Worm (Caenorhabditis elegans) whole organism, early embryonic: Measurements from ENCODE around the gene gck-2.

Experiments used
- B0310.2 ChIP-seq: sonication (generic microtip); optimal IDR thresholded peaks from 2 replicates; lab custom pipeline; 2016; ENCODE audit warnings: mild to moderate bottlenecking, missing genetic modification characterization, missing compliant biosample characterization
- F13C5.2 ChIP-seq: sonication (generic microtip); optimal IDR thresholded peaks from 2 replicates; lab custom pipeline; 2017; ENCODE audit warnings: mild to moderate bottlenecking, missing genetic modification characterization, inconsistent platforms, missing compliant biosample characterization
- aly-1 ChIP-seq: sonication (generic microtip); optimal IDR thresholded peaks from 2 replicates; lab custom pipeline; 2016; ENCODE audit warnings: missing genetic modification characterization, missing compliant biosample characterization
- ama-1 ChIP-seq: fragments of 150-350 bp; optimal IDR thresholded peaks from 2 replicates; lab custom pipeline; 2014
- ceh-13 ChIP-seq: fragments of 200-800 bp; sonication (Bioruptor generic); optimal IDR thresholded peaks from 2 replicates; lab custom pipeline; 2018; ENCODE audit warnings: mild to moderate bottlenecking, missing genetic modification characterization, missing compliant biosample characterization
- ceh-36 ChIP-seq: sonication (generic microtip); optimal IDR thresholded peaks from 2 replicates; lab custom pipeline; 2016; ENCODE audit warnings: missing genetic modification characterization, inconsistent platforms, missing compliant biosample characterization
- ets-7 ChIP-seq: sonication (generic microtip); optimal IDR thresholded peaks from 2 replicates; lab custom pipeline; 2016; ENCODE audit warnings: missing genotype, missing genetic modification characterization, missing compliant biosample characterization
- flt-1 ChIP-seq: fragments of 200-800 bp; sonication (Bioruptor generic); IDR thresholded peaks from 2 replicates; pipeline ENCODE4 v1.3.6; 2022; ENCODE audit warnings: missing genetic modification characterization, missing compliant biosample characterization
- hmbx-1 ChIP-seq: sonication (generic microtip); optimal IDR thresholded peaks from 2 replicates; lab custom pipeline; 2016; ENCODE audit warnings: mild to moderate bottlenecking, missing genetic modification characterization, missing compliant biosample characterization
- hmg-4 ChIP-seq: fragments of 200-800 bp; sonication (Bioruptor generic); optimal IDR thresholded peaks from 2 replicates; lab custom pipeline; 2018; ENCODE audit warnings: mild to moderate bottlenecking, missing genetic modification characterization, missing compliant biosample characterization
- hnd-1 ChIP-seq: sonication (generic microtip); optimal IDR thresholded peaks from 2 replicates; lab custom pipeline; 2016; ENCODE audit warnings: missing genetic modification characterization, missing compliant biosample characterization
- pes-1 ChIP-seq: fragments of 200-800 bp; sonication (Bioruptor generic); IDR thresholded peaks from 2 replicates; pipeline ENCODE4 v1.3.6; 2022; ENCODE audit warnings: missing genetic modification reagents, missing genetic modification characterization, missing compliant biosample characterization
- scrt-1 ChIP-seq: fragments of 200-800 bp; sonication (Bioruptor generic); IDR thresholded peaks from 2 replicates; pipeline ENCODE4 v1.3.6; 2022; ENCODE audit warnings: missing genetic modification characterization, missing compliant biosample characterization
- sea-1 ChIP-seq: fragments of 200-800 bp; sonication (Bioruptor generic); conservative IDR thresholded peaks from 2 replicates; pipeline ENCODE4 v1.3.6; 2022; ENCODE audit warnings: missing genetic modification characterization, missing compliant biosample characterization
- tbx-11 ChIP-seq: fragments of 200-800 bp; sonication (Bioruptor generic); IDR thresholded peaks from 2 replicates; pipeline ENCODE4 v1.3.6; 2022; ENCODE audit warnings: missing genetic modification characterization, missing compliant biosample characterization
- tbx-37 ChIP-seq: fragments of 200-800 bp; sonication (Bioruptor generic); conservative IDR thresholded peaks from 2 replicates; pipeline ENCODE4 v1.3.6; 2022; ENCODE audit warnings: missing genetic modification reagents, missing genetic modification characterization, missing compliant biosample characterization
- tra-4 ChIP-seq: sonication (generic microtip); optimal IDR thresholded peaks from 2 replicates; lab custom pipeline; 2017; ENCODE audit warnings: missing genetic modification characterization, missing compliant biosample characterization

The gck-2 gene

DNA sequence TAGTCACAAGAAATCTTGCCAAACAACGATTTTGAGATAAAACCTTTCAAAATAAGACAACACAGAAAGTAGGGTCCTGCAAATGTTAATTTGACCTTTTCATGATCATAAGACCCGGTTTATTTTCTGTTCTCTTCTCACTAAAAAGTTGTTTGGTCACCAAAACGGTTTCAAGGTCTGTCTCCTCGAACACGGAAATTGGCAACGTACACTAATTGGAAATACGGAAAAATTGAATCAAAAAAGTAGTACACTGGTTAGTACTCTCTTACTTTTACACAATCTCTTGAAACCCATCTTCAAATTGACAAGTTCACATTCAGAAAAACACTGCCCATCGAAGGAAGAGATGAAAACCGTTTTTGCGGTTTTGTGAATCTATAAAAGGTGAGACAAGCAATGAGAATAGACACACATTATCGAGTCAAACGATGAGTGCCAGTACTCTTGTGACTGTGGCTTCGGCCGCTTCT is 38.3 kb upstream of the gck-2 start, which contains the start of gene col-142:
Gene col-142, plus strand, starts transcription at position 423 of the 473 bp plus-strand sequence.
- TF ChIP-seq aly-1 (tag; lab: Kevin White, UChicago), result no peak

DNA sequence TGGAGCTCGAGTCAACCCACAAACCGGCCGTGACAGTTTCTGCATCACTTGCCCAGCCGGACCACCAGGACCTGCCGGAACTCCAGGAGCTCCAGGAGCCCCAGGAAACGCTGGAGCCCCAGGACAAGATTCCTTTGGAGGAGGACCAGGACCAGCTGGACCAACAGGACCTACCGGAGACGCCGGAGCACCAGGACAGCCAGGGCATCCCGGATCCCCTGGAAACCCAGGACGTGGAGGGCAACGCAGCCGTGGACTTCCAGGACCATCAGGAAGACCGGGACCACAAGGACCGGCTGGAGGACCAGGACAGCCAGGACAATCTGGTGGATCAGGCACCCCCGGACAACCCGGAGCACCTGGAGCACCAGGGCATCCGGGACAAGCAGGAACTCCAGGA is 37.6 kb upstream of the gck-2 start:
- TF ChIP-seq flt-1 (GFP tag; lab: Robert Waterston, UW), result no peak
- no peak for TF ChIP-seq hnd-1 (tag; lab: Kevin White, UChicago)
- no peak for TF ChIP-seq pes-1 (GFP tag; lab: Robert Waterston, UW)
- TF ChIP-seq hmg-4 (GFP tag; lab: Kevin White, UChicago), result no peak
- no peak for TF ChIP-seq ceh-13 (GFP tag; lab: Kevin White, UChicago)
- no peak for TF ChIP-seq hmbx-1 (tag; lab: Kevin White, UChicago)
- no peak for TF ChIP-seq tra-4 (tag; lab: Kevin White, UChicago)
- no peak for TF ChIP-seq ceh-36
- TF ChIP-seq sea-1 (GFP tag; lab: Robert Waterston, UW), result no peak
- TF ChIP-seq tbx-11 (GFP tag; lab: Robert Waterston, UW), result no peak
- no peak for TF ChIP-seq ets-7 (tag; lab: Kevin White, UChicago)

ce11 chrV:6829404-6829803 is 36.9 kb upstream of the gck-2 start, which contains the start of gene col-141:
TSS of gene col-141 (plus strand) at chrV:6829704.
- TF ChIP-seq ama-1 (lab: Kevin White, UChicago), result no peak
- no peak for TF ChIP-seq ets-7 (tag; lab: Kevin White, UChicago)
- no peak for TF ChIP-seq hnd-1 (tag; lab: Kevin White, UChicago)
- no peak for TF ChIP-seq tbx-37
- TF ChIP-seq hmg-4 (GFP tag; lab: Kevin White, UChicago), result no peak
- TF ChIP-seq B0310.2 (tag; lab: Kevin White, UChicago), result no peak
- TF ChIP-seq pes-1 (GFP tag; lab: Robert Waterston, UW), result no peak

DNA sequence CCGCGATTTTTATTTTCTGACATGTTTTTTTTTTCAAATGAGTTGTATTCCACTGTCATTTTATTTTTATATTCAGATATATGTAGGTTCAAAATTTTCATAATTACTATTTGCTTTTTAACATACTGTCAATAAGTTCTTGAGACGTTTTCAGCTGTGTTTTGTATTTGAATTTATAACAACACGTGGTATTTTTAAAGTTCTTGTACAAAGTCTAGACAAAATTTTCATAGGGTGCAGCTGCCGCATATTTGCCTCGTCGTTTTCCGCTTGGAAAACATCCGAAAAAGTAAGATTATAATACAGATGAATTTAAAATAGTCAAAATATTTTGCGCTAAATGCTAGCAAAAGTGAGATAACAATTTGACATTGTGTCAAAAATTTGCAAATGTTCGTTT is 36.3 kb upstream of the gck-2 start, which contains the start of gene dmsr-15:
Gene dmsr-15, minus strand, starts transcription at position 101 of the 400 bp plus-strand sequence.
- TF ChIP-seq hmg-4 (GFP tag; lab: Kevin White, UChicago) (no peak), pes-1 (GFP tag; lab: Robert Waterston, UW) (no peak), aly-1 (tag; lab: Kevin White, UChicago) (no peak), ceh-13 (GFP tag; lab: Kevin White, UChicago) (no peak), ama-1 (lab: Kevin White, UChicago) (no peak), flt-1 (GFP tag; lab: Robert Waterston, UW) (no peak), F13C5.2 (tag; lab: Kevin White, UChicago) (no peak), ets-7 (tag; lab: Kevin White, UChicago) (no peak)

ce11 chrV:6823432-6823831 is 31.0 kb upstream of the gck-2 start:
- TF ChIP-seq ceh-13 (GFP tag; lab: Kevin White, UChicago), result no peak
- TF ChIP-seq ceh-36, result no peak
- TF ChIP-seq hmbx-1 (tag; lab: Kevin White, UChicago), result no peak
- no peak for TF ChIP-seq tra-4 (tag; lab: Kevin White, UChicago)
- TF ChIP-seq B0310.2 (tag; lab: Kevin White, UChicago), result no peak
- no peak for TF ChIP-seq hnd-1 (tag; lab: Kevin White, UChicago)
- TF ChIP-seq flt-1 (GFP tag; lab: Robert Waterston, UW), result no peak
- no peak for TF ChIP-seq hmg-4 (GFP tag; lab: Kevin White, UChicago)
- no peak for TF ChIP-seq tbx-37

DNA sequence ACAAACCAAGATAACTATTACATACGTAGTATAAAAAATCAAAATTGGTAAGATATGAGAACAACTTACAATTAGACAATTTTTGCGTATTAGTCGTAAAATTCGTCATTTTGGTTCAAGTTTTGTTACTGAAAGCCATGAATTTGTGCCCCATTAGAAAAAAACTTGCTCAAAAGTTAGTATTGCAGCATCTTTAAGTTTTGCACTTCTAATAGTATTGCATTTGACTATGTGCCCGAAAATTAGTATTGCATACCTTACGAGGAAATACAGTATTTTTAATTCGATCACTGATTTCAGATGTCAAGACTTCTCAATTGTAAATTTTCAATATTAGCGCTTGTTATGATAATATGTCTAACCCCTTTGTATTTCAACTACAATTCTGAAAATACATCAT is 29.0 kb upstream of the gck-2 start, which contains the start of gene T15B7.8:
Gene T15B7.8, plus strand, starts transcription at position 301 of the 400 bp plus-strand sequence.
- no peak for TF ChIP-seq F13C5.2 (tag; lab: Kevin White, UChicago)
- no peak for TF ChIP-seq scrt-1
- TF ChIP-seq hmbx-1 (tag; lab: Kevin White, UChicago), result no peak
- TF ChIP-seq flt-1 (GFP tag; lab: Robert Waterston, UW), result no peak
- TF ChIP-seq aly-1 (tag; lab: Kevin White, UChicago), result no peak
- TF ChIP-seq ama-1 (lab: Kevin White, UChicago), result no peak
- no peak for TF ChIP-seq ceh-13 (GFP tag; lab: Kevin White, UChicago)
- no peak for TF ChIP-seq sea-1 (GFP tag; lab: Robert Waterston, UW)
- no peak for TF ChIP-seq ceh-36
- TF ChIP-seq tbx-37, result no peak

- no peak for TF ChIP-seq hmg-4 (GFP tag; lab: Kevin White, UChicago)
- no peak for TF ChIP-seq flt-1 (GFP tag; lab: Robert Waterston, UW)
- TF ChIP-seq scrt-1, result no peak
- TF ChIP-seq tra-4 (tag; lab: Kevin White, UChicago), result no peak
- TF ChIP-seq F13C5.2 (tag; lab: Kevin White, UChicago), result no peak
- TF ChIP-seq hnd-1 (tag; lab: Kevin White, UChicago), result no peak
Measured at ce11 chrV:6819812-6820211, 27.3 kb upstream of the gck-2 start, which contains the start of gene dmsr-13. TSS of gene dmsr-13 (minus strand) at chrV:6819912.

DNA sequence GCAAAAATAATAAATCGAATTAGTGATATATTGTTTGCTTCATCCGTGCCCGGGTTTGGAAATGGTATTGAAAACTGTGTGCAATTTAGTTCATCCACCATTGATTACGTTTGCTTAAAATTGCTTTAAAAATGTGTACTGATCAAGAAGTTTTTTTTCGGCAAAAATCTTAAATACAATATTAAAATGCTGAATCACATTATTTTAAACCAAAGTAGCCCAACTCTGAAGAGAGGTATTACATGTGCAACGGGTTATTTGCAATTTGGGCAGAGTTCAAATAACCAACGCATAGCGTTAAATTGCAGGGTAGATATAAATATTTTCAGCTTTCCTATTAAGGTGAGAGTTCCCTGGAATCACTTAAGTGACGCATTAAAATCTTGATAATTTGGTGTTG is 24.7 kb upstream of the gck-2 start, which contains the start of gene dmsr-14:
Gene dmsr-14, minus strand, starts transcription at position 101 of the 400 bp plus-strand sequence.
- TF ChIP-seq ets-7 (tag; lab: Kevin White, UChicago), result no peak
- no peak for TF ChIP-seq hmbx-1 (tag; lab: Kevin White, UChicago)
- TF ChIP-seq B0310.2 (tag; lab: Kevin White, UChicago), result no peak
- TF ChIP-seq tra-4 (tag; lab: Kevin White, UChicago), result no peak
- TF ChIP-seq hmg-4 (GFP tag; lab: Kevin White, UChicago), result no peak
- no peak for TF ChIP-seq pes-1 (GFP tag; lab: Robert Waterston, UW)
- TF ChIP-seq tbx-11 (GFP tag; lab: Robert Waterston, UW), result no peak
- no peak for TF ChIP-seq hnd-1 (tag; lab: Kevin White, UChicago)
- TF ChIP-seq sea-1 (GFP tag; lab: Robert Waterston, UW), result no peak
- no peak for TF ChIP-seq flt-1 (GFP tag; lab: Robert Waterston, UW)
- TF ChIP-seq ama-1 (lab: Kevin White, UChicago), result no peak
- TF ChIP-seq F13C5.2 (tag; lab: Kevin White, UChicago), result no peak
- TF ChIP-seq scrt-1, result no peak
